Worm (Caenorhabditis elegans) whole organism, late embryonic: Measurements from ENCODE around the gene C09G5.7.

Source experiments
- ceh-14 ChIP-seq: sonication (generic microtip); optimal IDR thresholded peaks from 2 replicates; lab custom pipeline; 2016; ENCODE audit warnings: missing genotype, missing genetic modification characterization, missing compliant biosample characterization
- ceh-31 ChIP-seq: sonication (generic microtip); optimal IDR thresholded peaks from 2 replicates; lab custom pipeline; 2016; ENCODE audit warnings: missing genetic modification characterization, missing compliant biosample characterization
- ceh-34 ChIP-seq: sonication (generic microtip); optimal IDR thresholded peaks from 2 replicates; lab custom pipeline; 2016; ENCODE audit warnings: mild to moderate bottlenecking, missing genetic modification characterization, missing compliant biosample characterization
- ceh-9 ChIP-seq: sonication (generic microtip); optimal IDR thresholded peaks from 2 replicates; lab custom pipeline; 2016; ENCODE audit warnings: mild to moderate bottlenecking, missing genetic modification characterization, inconsistent platforms, missing compliant biosample characterization
- ets-4 ChIP-seq: sonication (generic microtip); optimal IDR thresholded peaks from 2 replicates; lab custom pipeline; 2016; ENCODE audit warnings: missing genetic modification characterization, missing compliant biosample characterization
- fkh-6 ChIP-seq: sonication (generic microtip); optimal IDR thresholded peaks from 2 replicates; lab custom pipeline; 2016; ENCODE audit warnings: missing genetic modification characterization, missing compliant biosample characterization
- hlh-15 ChIP-seq: sonication (generic microtip); optimal IDR thresholded peaks from 2 replicates; lab custom pipeline; 2016; ENCODE audit warnings: missing genetic modification characterization, missing compliant biosample characterization
- nfya-1 ChIP-seq: sonication (generic microtip); optimal IDR thresholded peaks from 2 replicates; lab custom pipeline; 2017; ENCODE audit warnings: missing genetic modification characterization, mild to moderate bottlenecking, missing compliant biosample characterization, antibody characterized with exemption, moderate library complexity
- nhr-232 ChIP-seq: sonication (generic microtip); optimal IDR thresholded peaks from 2 replicates; lab custom pipeline; 2016; ENCODE audit warnings: missing genetic modification characterization, missing compliant biosample characterization
- pqm-1 ChIP-seq: sonication (generic microtip); optimal IDR thresholded peaks from 2 replicates; lab custom pipeline; 2016; ENCODE audit warnings: missing genetic modification characterization, missing compliant biosample characterization
- tbx-2 ChIP-seq: sonication (generic microtip); optimal IDR thresholded peaks from 2 replicates; lab custom pipeline; 2016; ENCODE audit warnings: missing genetic modification characterization, missing compliant biosample characterization
- unc-42 ChIP-seq: sonication (generic microtip); optimal IDR thresholded peaks from 2 replicates; lab custom pipeline; 2016; ENCODE audit warnings: missing genotype, missing genetic modification characterization, missing compliant biosample characterization
- unc-55 ChIP-seq: sonication (generic microtip); optimal IDR thresholded peaks from 2 replicates; lab custom pipeline; 2017; ENCODE audit warnings: missing biosample characterization, missing genetic modification reagents, missing genetic modification characterization
- unc-86 ChIP-seq: sonication (generic microtip); optimal IDR thresholded peaks from 2 replicates; lab custom pipeline; 2016; ENCODE audit warnings: missing genetic modification characterization, missing compliant biosample characterization

The C09G5.7 gene

ce11 chrII:10760801-10761200, 46.1 kb downstream of the C09G5.7 start:
- TF ChIP-seq pqm-1, result no peak
- TF ChIP-seq hlh-15 (tag; lab: Kevin White, UChicago), result no peak
- peak; percentile 64 for TF ChIP-seq unc-42 (tag; lab: Kevin White, UChicago)

- TF ChIP-seq ceh-34 (tag; lab: Kevin White, UChicago) (peak; percentile 19), ets-4 (tag; lab: Kevin White, UChicago) (no peak), ceh-31 (tag; lab: Kevin White, UChicago) (peak; percentile 9), tbx-2 (tag; lab: Kevin White, UChicago) (peak; percentile 3), nfya-1 (no peak), unc-42 (tag; lab: Kevin White, UChicago) (peak; percentile 82), unc-55 (no peak), fkh-6 (peak; percentile 6)
Measured at ce11 chrII:10761653-10762052, 47.0 kb downstream of the C09G5.7 start.

- TF ChIP-seq ceh-34 (tag; lab: Kevin White, UChicago) (peak; percentile 57), ceh-9 (no peak), nfya-1 (no peak), ceh-14 (tag; lab: Kevin White, UChicago) (no peak), ceh-31 (tag; lab: Kevin White, UChicago) (no peak), nhr-232 (tag; lab: Kevin White, UChicago) (no peak), unc-86 (no peak)
Measured at ce11 chrII:10765238-10765637, 50.6 kb downstream of the C09G5.7 start.
